Fruit fly (Drosophila melanogaster): ENCODE data around the gene CG33301.
A peak's percentile ranks its signal among the peaks of the same experiment; 100 is the strongest.

CG33301 gene

dm6 chr2L:10003593-10003992, 45.8 kb upstream of the CG33301 start, which contains the start of gene Ndf (continued):
- TF ChIP-seq Side (GFP tag; optimal IDR thresholded peaks at IDR 0.05) (peak; percentile 37), twi (tag; optimal IDR thresholded peaks at IDR 0.05) (peak; percentile 6), sqz (GFP tag; optimal IDR thresholded peaks at IDR 0.05) (peak; percentile 32), Atf6 (GFP tag; IDR thresholded peaks at IDR 0.05) (peak; percentile 66), ewg (GFP tag; optimal IDR thresholded peaks at IDR 0.05) (peak; percentile 66), chif (GFP tag; optimal IDR thresholded peaks at IDR 0.05) (peak; percentile 52 to 62), NC2α (GFP tag; optimal IDR thresholded peaks at IDR 0.05) (peak; percentile 18), Bgb (GFP tag; IDR thresholded peaks at IDR 0.05; ENCODE audit: partially characterized antibody) (peak; percentile 87), lab (GFP tag; optimal IDR thresholded peaks at IDR 0.05) (peak; percentile 82), mirr (GFP tag; optimal IDR thresholded peaks at IDR 0.05) (peak; percentile 23), sug (tag; optimal IDR thresholded peaks at IDR 0.05) (peak; percentile 59), Dek (tag; optimal IDR thresholded peaks at IDR 0.05) (peak; percentile 53), jing (GFP tag; optimal IDR thresholded peaks at IDR 0.05) (no peak), Bdp1 (GFP tag; optimal IDR thresholded peaks at IDR 0.05) (peak; percentile 45), C15 (GFP tag; IDR thresholded peaks at IDR 0.05) (no peak), CG8765 (GFP tag; IDR thresholded peaks at IDR 0.05) (no peak), CG6654 (GFP tag; optimal IDR thresholded peaks at IDR 0.05) (no peak), CG10959 (GFP tag; IDR thresholded peaks at IDR 0.05) (0 out of 2 replicates have a peak, but pooled peaks have one; percentile 24), E2f2 (GFP tag; IDR thresholded peaks at IDR 0.05) (peak; percentile 66), CkIIα-i1 (GFP tag; IDR thresholded peaks at IDR 0.05) (no peak), gcm (GFP tag; optimal IDR thresholded peaks at IDR 0.05) (peak; percentile 59), peb (GFP tag; IDR thresholded peaks at IDR 0.05) (no peak), CG2889 (GFP tag; IDR thresholded peaks at IDR 0.05) (no peak), jigr1 (GFP tag; IDR thresholded peaks at IDR 0.05) (peak; percentile 53; the same call in 1 of the 3 replicates), CG15696 (tag; optimal IDR thresholded peaks at IDR 0.05) (peak; percentile 50), pzg (GFP tag; optimal IDR thresholded peaks at IDR 0.05) (peak; percentile 93), sr (GFP tag; IDR thresholded peaks at IDR 0.05) (no peak), slp2 (GFP tag; optimal IDR thresholded peaks at IDR 0.05) (no peak), Nf-YA (GFP tag; IDR thresholded peaks at IDR 0.05) (no peak; the same call in 1 of the 2 replicates), sens (GFP tag) (peak; percentile 89), prd (optimal IDR thresholded peaks at IDR 0.05) (no peak), prd (GFP tag; IDR thresholded peaks at IDR 0.05) (peak; percentile 69; the same call in 2 of the 3 replicates), CG3065 (GFP tag; optimal IDR thresholded peaks at IDR 0.05) (peak; percentile 13), NfI (GFP tag; optimal IDR thresholded peaks at IDR 0.05) (peak; percentile 77), CG16813 (GFP tag; IDR thresholded peaks at IDR 0.05; ENCODE audit: partially characterized antibody) (peak; percentile 78), HLHmδ (GFP tag; optimal IDR thresholded peaks at IDR 0.05) (peak; percentile 73), sna (GFP tag; IDR thresholded peaks at IDR 0.05; ENCODE audit: partially characterized antibody) (peak; percentile 65), nmo (GFP tag; optimal IDR thresholded peaks at IDR 0.05) (peak; percentile 70), Med (GFP tag) (peak; percentile 98), gfzf (GFP tag; optimal IDR thresholded peaks at IDR 0.05) (no peak), CG8478 (optimal IDR thresholded peaks at IDR 0.05) (no peak), CG1602 (GFP tag; optimal IDR thresholded peaks at IDR 0.05) (peak; percentile 40), CG14667 (GFP tag; IDR thresholded peaks at IDR 0.05) (no peak), sd (tag; optimal IDR thresholded peaks at IDR 0.05) (peak; percentile 52), CG11247 (GFP tag; IDR thresholded peaks at IDR 0.05) (peak; percentile 70), Dll (GFP tag; IDR thresholded peaks at IDR 0.05; ENCODE audit: partially characterized antibody) (peak; percentile 72), CG17802 (tag; optimal IDR thresholded peaks at IDR 0.05) (peak; percentile 50), da (GFP tag; optimal IDR thresholded peaks at IDR 0.05) (no peak), odd (GFP tag; optimal IDR thresholded peaks at IDR 0.05) (no peak), CG32772 (GFP tag; IDR thresholded peaks at IDR 0.05) (peak; percentile 68), exex (tag; optimal IDR thresholded peaks at IDR 0.05) (peak; percentile 4), CG12299 (tag; optimal IDR thresholded peaks at IDR 0.05) (no peak)

Measured in whole organism, embryonic.